Worm (Caenorhabditis elegans): ENCODE data around the gene lin-5.

lin-5 gene

DNA sequence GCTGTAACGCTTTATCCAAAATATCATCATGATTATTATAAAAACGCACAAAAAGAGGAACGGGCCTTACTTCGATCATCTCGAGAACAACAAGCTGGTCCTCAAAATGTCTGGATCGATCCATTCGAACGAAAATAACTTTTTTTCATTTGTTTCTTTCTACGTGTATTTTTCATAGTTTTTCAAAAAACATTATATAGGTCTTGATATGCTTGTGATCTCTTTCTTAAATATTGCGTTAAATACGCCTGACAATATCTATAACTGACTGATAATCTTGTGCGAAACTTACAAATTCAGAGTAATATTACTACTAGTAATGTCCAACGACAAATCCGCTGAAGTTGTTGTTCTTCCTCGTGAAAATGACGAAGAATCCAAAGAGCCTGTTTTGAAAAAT lies 2.3 kb upstream of the lin-5 start, which contains the start of gene sds-22:
TSS of gene sds-22 (plus strand) at position 301 of the 400 bp plus-strand sequence.
- no peak for TF ChIP-seq unc-62 (GFP tag; optimal IDR thresholded peaks at IDR 0.05)
- TF ChIP-seq attf-6 (GFP tag; IDR thresholded peaks at IDR 0.05): no peak
- TF ChIP-seq dpff-1 (tag; optimal IDR thresholded peaks at IDR 0.05): no peak
- no peak for TF ChIP-seq Y67H2A.10 (GFP tag; conservative IDR thresholded peaks at IDR 0.05)
- no peak for TF ChIP-seq nfyb-1 (GFP tag; IDR thresholded peaks at IDR 0.05)
- no peak for TF ChIP-seq lir-1 (GFP tag; conservative IDR thresholded peaks at IDR 0.05)
- TF ChIP-seq T26A5.8 (tag; optimal IDR thresholded peaks at IDR 0.05): no peak
- no peak for TF ChIP-seq B0019.2 (GFP tag; conservative IDR thresholded peaks at IDR 0.05)
- TF ChIP-seq nfya-1 (tag; optimal IDR thresholded peaks at IDR 0.05; ENCODE audit: borderline replicate concordance, insufficient read depth): no peak
- TF ChIP-seq D2030.7 (GFP tag; IDR thresholded peaks at IDR 0.05): no peak
- no peak for TF ChIP-seq snpc-1.1 (tag; optimal IDR thresholded peaks at IDR 0.05; ENCODE audit: insufficient read depth)
- TF ChIP-seq K12H6.12 (tag; optimal IDR thresholded peaks at IDR 0.05): no peak
- TF ChIP-seq ama-1 (optimal IDR thresholded peaks at IDR 0.05): no peak
- TF ChIP-seq ama-1 (GFP tag; optimal IDR thresholded peaks at IDR 0.05): no peak
- no peak for TF ChIP-seq F22D6.2 (tag; optimal IDR thresholded peaks at IDR 0.05)
- no peak for TF ChIP-seq dpl-1 (GFP tag; optimal IDR thresholded peaks at IDR 0.05)
- no peak for TF ChIP-seq T07F8.4 (tag; optimal IDR thresholded peaks at IDR 0.05)
- no peak for TF ChIP-seq xnd-1 (tag; optimal IDR thresholded peaks at IDR 0.05)
- TF ChIP-seq dox-1 (GFP tag; IDR thresholded peaks at IDR 0.05): no peak

DNA sequence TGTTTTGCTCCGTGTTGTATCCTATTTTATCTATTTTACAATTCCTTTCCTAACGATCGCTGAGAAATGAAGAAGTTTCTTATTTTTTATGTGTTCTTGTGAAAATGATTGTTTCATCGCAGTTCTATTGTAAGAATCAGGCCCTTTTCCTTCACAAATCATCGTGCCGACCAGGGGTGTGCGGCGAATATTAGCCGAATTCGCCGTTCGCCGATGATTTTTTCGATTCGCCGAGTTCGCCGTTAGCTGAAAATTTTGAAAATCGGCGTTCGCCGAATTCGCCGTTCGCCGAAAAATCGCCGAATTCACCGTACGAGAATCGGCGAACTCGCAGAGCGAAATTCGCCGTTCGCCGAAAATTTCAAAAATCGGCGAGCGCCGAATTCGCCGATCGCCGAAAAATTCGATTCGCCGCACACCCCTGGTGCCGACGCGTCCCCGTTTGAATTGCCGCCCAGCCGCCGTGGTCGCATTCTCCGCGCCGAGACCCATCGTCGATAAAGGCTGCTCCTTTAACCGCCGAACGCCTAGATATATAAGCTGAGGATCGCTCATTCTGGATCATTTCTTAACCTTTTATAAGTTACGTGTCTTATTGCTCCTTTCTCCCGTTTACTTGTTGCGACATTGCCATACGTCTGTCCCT lies 3.2 kb downstream of the lin-5 start:
- TF ChIP-seq ceh-27 (GFP tag; optimal IDR thresholded peaks at IDR 0.05) (no peak), ceh-100 (GFP tag; IDR thresholded peaks at IDR 0.05) (0 out of 2 replicates have a peak, but pooled peaks have one; percentile 10), tlf-1 (GFP tag; optimal IDR thresholded peaks at IDR 0.05) (no peak), atf-7 (tag; optimal IDR thresholded peaks at IDR 0.05) (no peak), egrh-3 (GFP tag; IDR thresholded peaks at IDR 0.05) (peak; percentile 79; the same call in 1 of the 2 replicates), madf-8 (GFP tag; conservative IDR thresholded peaks at IDR 0.05) (no peak; the same call in 1 of the 2 replicates), lsl-1 (GFP tag; optimal IDR thresholded peaks at IDR 0.05) (peak; percentile 13), hmg-20 (GFP tag; IDR thresholded peaks at IDR 0.05) (no peak), F23B12.7 (tag; optimal IDR thresholded peaks at IDR 0.05; ENCODE audit: insufficient read depth) (no peak), egl-18 (GFP tag; IDR thresholded peaks at IDR 0.05) (no peak), Y79H2A.3 (GFP tag; conservative IDR thresholded peaks at IDR 0.05) (0 out of 2 replicates have a peak, but pooled peaks have one; percentile 25), ets-4 (GFP tag; optimal IDR thresholded peaks at IDR 0.05) (no peak), ZK185.1 (tag; optimal IDR thresholded peaks at IDR 0.05; ENCODE audit: poor library complexity, severe bottlenecking) (no peak), ztf-3 (GFP tag; optimal IDR thresholded peaks at IDR 0.05) (no peak), cebp-1 (GFP tag; IDR thresholded peaks at IDR 0.05) (no peak), cebp-1 (tag; optimal IDR thresholded peaks at IDR 0.05) (peak; percentile 8), nhr-80 (tag; optimal IDR thresholded peaks at IDR 0.05) (no peak), lin-35 (GFP tag; optimal IDR thresholded peaks at IDR 0.05) (no peak), zfh-2 (GFP tag; conservative IDR thresholded peaks at IDR 0.05) (peak; percentile 90), ztf-28 (GFP tag; IDR thresholded peaks at IDR 0.05) (0 out of 2 replicates have a peak, but pooled peaks have one; percentile 6), mel-28 (tag; optimal IDR thresholded peaks at IDR 0.05; ENCODE audit: borderline replicate concordance) (no peak), C17E4.6 (GFP tag; IDR thresholded peaks at IDR 0.05) (0 out of 2 replicates have a peak, but pooled peaks have one; percentile 40), lin-40 (tag; optimal IDR thresholded peaks at IDR 0.05) (no peak), nhr-179 (tag; optimal IDR thresholded peaks at IDR 0.05) (no peak), efl-1 (GFP tag; optimal IDR thresholded peaks at IDR 0.05) (peak; percentile 59), him-1 (tag; optimal IDR thresholded peaks at IDR 0.05) (peak; percentile 41), F57C9.4 (tag; optimal IDR thresholded peaks at IDR 0.05) (no peak), madf-6 (GFP tag; IDR thresholded peaks at IDR 0.05) (peak; percentile 33; the same call in 1 of the 2 replicates), zim-3 (tag; optimal IDR thresholded peaks at IDR 0.05) (no peak)
